Fruit fly (Drosophila melanogaster) whole organism, embryonic: ENCODE results near the gene foxo.

Experiments used
- Atf-2 ChIP-seq: fragments of 200-800 bp; sonication (Bioruptor generic); optimal IDR thresholded peaks from 2 replicates; lab custom pipeline; 2016; ENCODE audit warnings: missing biosample characterization, missing genetic modification characterization
- Blimp-1 ChIP-seq: fragments of 200-800 bp; sonication (Bioruptor generic); optimal IDR thresholded peaks from 3 replicates; lab custom pipeline; 2018; ENCODE audit warnings: missing biosample characterization, missing genetic modification characterization, mild to moderate bottlenecking, moderate library complexity, missing genetic modification reagents
- CG12155 ChIP-seq: fragments of 200-800 bp; sonication (Bioruptor generic); optimal IDR thresholded peaks from 3 replicates; lab custom pipeline; 2016; ENCODE audit warnings: missing biosample characterization, missing genetic modification characterization
- CG12391 ChIP-seq: fragments of 200-800 bp; sonication (Bioruptor generic); optimal IDR thresholded peaks from 3 replicates; lab custom pipeline; 2018; ENCODE audit warnings: missing biosample characterization, mild to moderate bottlenecking, missing genetic modification characterization, moderate library complexity
- CG13775 ChIP-seq: fragments of 200-800 bp; sonication (Bioruptor generic); optimal IDR thresholded peaks from 3 replicates; lab custom pipeline; 2017; ENCODE audit warnings: missing biosample characterization, mild to moderate bottlenecking, missing genetic modification characterization
- CG14014 ChIP-seq: fragments of 200-800 bp; sonication (Bioruptor generic); IDR thresholded peaks from 2 replicates; pipeline ENCODE4 v1.3.6; 2022; ENCODE audit warnings: missing biosample characterization, missing genetic modification characterization
- CG1529 ChIP-seq: fragments of 200-800 bp; sonication (Bioruptor generic); optimal IDR thresholded peaks from 3 replicates; lab custom pipeline; 2018; ENCODE audit warnings: missing biosample characterization, missing genetic modification characterization
- CG16813 ChIP-seq: fragments of 200-800 bp; sonication (Bioruptor generic); IDR thresholded peaks from 3 replicates; pipeline ENCODE4 v1.3.6; 2022; ENCODE audit warnings: missing biosample characterization, missing genetic modification characterization; ENCODE audit not compliant: partially characterized antibody
- CG17359 ChIP-seq: fragments of 200-800 bp; sonication (Bioruptor generic); optimal IDR thresholded peaks from 3 replicates; lab custom pipeline; 2018; ENCODE audit warnings: missing biosample characterization, mild to moderate bottlenecking, missing genetic modification characterization, moderate library complexity
- CG17802 ChIP-seq: fragments of 200-800 bp; sonication (Bioruptor generic); optimal IDR thresholded peaks from 2 replicates; lab custom pipeline; 2018; ENCODE audit warnings: missing biosample characterization, mild to moderate bottlenecking, missing genetic modification characterization, moderate library complexity
- CG18619 ChIP-seq: fragments of 200-800 bp; sonication (Bioruptor generic); optimal IDR thresholded peaks from 3 replicates; lab custom pipeline; 2017; ENCODE audit warnings: missing biosample characterization, mild to moderate bottlenecking, missing genetic modification characterization
- CG2199 ChIP-seq: fragments of 200-800 bp; sonication (Bioruptor generic); IDR thresholded peaks from 3 replicates; pipeline ENCODE4 v1.3.6; 2022; ENCODE audit warnings: missing biosample characterization, missing genetic modification characterization
- CG3838 ChIP-seq: fragments of 200-800 bp; sonication (Bioruptor generic); optimal IDR thresholded peaks from 3 replicates; lab custom pipeline; 2016; ENCODE audit warnings: missing biosample characterization, missing genetic modification characterization
- CG6765 ChIP-seq: fragments of 200-800 bp; sonication (Bioruptor generic); optimal IDR thresholded peaks from 3 replicates; lab custom pipeline; 2017; ENCODE audit warnings: missing biosample characterization, mild to moderate bottlenecking, missing genetic modification characterization
- CG7745 ChIP-seq: fragments of 200-800 bp; sonication (Bioruptor generic); optimal IDR thresholded peaks from 2 replicates; lab custom pipeline; 2018; ENCODE audit warnings: missing biosample characterization, mild to moderate bottlenecking, missing genetic modification characterization, moderate library complexity
- CG7987 ChIP-seq: fragments of 200-800 bp; sonication (Bioruptor generic); optimal IDR thresholded peaks from 2 replicates; lab custom pipeline; 2018; ENCODE audit warnings: missing biosample characterization, mild to moderate bottlenecking, missing genetic modification characterization, moderate library complexity
- CG8089 ChIP-seq: fragments of 200-800 bp; sonication (Bioruptor generic); optimal IDR thresholded peaks from 3 replicates; lab custom pipeline; 2016; ENCODE audit warnings: missing biosample characterization, missing genetic modification characterization
- CG9797 ChIP-seq: fragments of 200-800 bp; sonication (Bioruptor generic); optimal IDR thresholded peaks from 3 replicates; lab custom pipeline; 2018; ENCODE audit warnings: missing biosample characterization, mild to moderate bottlenecking, missing genetic modification characterization
- Chrac-16 ChIP-seq: fragments of 200-800 bp; sonication (Bioruptor generic); optimal IDR thresholded peaks from 3 replicates; lab custom pipeline; 2016; ENCODE audit warnings: missing biosample characterization, missing genetic modification characterization
- D19A ChIP-seq: fragments of 200-800 bp; optimal IDR thresholded peaks from 3 replicates; lab custom pipeline; 2019; ENCODE audit warnings: missing biosample characterization, mild to moderate bottlenecking, missing genetic modification characterization, moderate library complexity
- D19B ChIP-seq: fragments of 200-800 bp; sonication (Bioruptor generic); optimal IDR thresholded peaks from 2 replicates; lab custom pipeline; 2017; ENCODE audit warnings: missing biosample characterization, mild to moderate bottlenecking, missing genetic modification characterization
- Elba2 ChIP-seq: fragments of 200-800 bp; sonication (Bioruptor generic); optimal IDR thresholded peaks from 3 replicates; lab custom pipeline; 2016; ENCODE audit warnings: missing biosample characterization, missing genetic modification characterization
- Gsc ChIP-seq: fragments of 200-800 bp; sonication (Bioruptor generic); IDR thresholded peaks from 2 replicates; pipeline ENCODE4 v1.3.6; 2022; ENCODE audit warnings: missing biosample characterization, missing genetic modification characterization
- Gug ChIP-seq: fragments of 200-800 bp; sonication (Bioruptor generic); IDR thresholded peaks from 4 replicates; pipeline ENCODE4 v1.3.6; 2022; ENCODE audit warnings: missing biosample characterization, missing genetic modification characterization
- HmgD ChIP-seq: fragments of 200-800 bp; sonication (Bioruptor generic); optimal IDR thresholded peaks from 3 replicates; lab custom pipeline; 2016; ENCODE audit warnings: missing biosample characterization, missing genetic modification characterization
- Hr78 ChIP-seq, 2 experiments: fragments of 200-800 bp in 1 of 2; fragments of >200 bp in 1 of 2; sonication (Bioruptor generic) in 1 of 2; optimal IDR thresholded peaks; 2 replicates each; lab custom pipeline; 2017 to 2019; ENCODE audit warnings: missing biosample characterization in 2 of 2, missing genetic modification characterization in 2 of 2, mild to moderate bottlenecking in 1 of 2, moderate library complexity in 1 of 2
- MBD-R2 ChIP-seq: fragments of 200-800 bp; sonication (Bioruptor generic); IDR thresholded peaks from 2 replicates; pipeline ENCODE4 v1.3.6; 2022; ENCODE audit warnings: missing biosample characterization, missing genetic modification characterization
- NC2β ChIP-seq: fragments of 200-800 bp; sonication (Bioruptor generic); optimal IDR thresholded peaks from 2 replicates; lab custom pipeline; 2016; ENCODE audit warnings: missing biosample characterization, missing genetic modification characterization
- Tbp ChIP-seq: fragments of >200 bp; optimal IDR thresholded peaks from 2 replicates; lab custom pipeline; 2018; ENCODE audit warnings: missing biosample characterization, missing genetic modification characterization
- Trl ChIP-seq, 3 experiments: fragments of >200 bp in 2 of 3; fragments of 200-800 bp in 1 of 3; sonication (Bioruptor generic) in 1 of 3; optimal IDR thresholded peaks; 2 replicates in 1 of 3; 3 replicates in 2 of 3; lab custom pipeline; 2016 to 2017; ENCODE audit warnings: missing biosample characterization in 1 of 3, missing genetic modification characterization in 1 of 3
- Xrp1 ChIP-seq: fragments of 200-800 bp; sonication (Bioruptor generic); IDR thresholded peaks from 2 replicates; pipeline ENCODE4 v1.3.6; 2022; ENCODE audit warnings: missing biosample characterization, missing genetic modification characterization
- YL-1 ChIP-seq: fragments of 200-800 bp; sonication (Bioruptor generic); optimal IDR thresholded peaks from 3 replicates; lab custom pipeline; 2017; ENCODE audit warnings: missing biosample characterization, mild to moderate bottlenecking, missing genetic modification characterization
- br ChIP-seq: fragments of >200 bp; optimal IDR thresholded peaks from 2 replicates; lab custom pipeline; 2017
- bsh ChIP-seq, 2 experiments: fragments of 200-800 bp; sonication (Bioruptor generic); optimal IDR thresholded peaks; 2 replicates each; lab custom pipeline; 2017 to 2018; ENCODE audit warnings: mild to moderate bottlenecking in 2 of 2, missing biosample characterization in 2 of 2, missing genetic modification characterization in 2 of 2, moderate library complexity in 1 of 2
- chinmo ChIP-seq: fragments of 200-800 bp; sonication (Bioruptor generic); IDR thresholded peaks from 4 replicates; pipeline ENCODE4 v1.3.6; 2022; ENCODE audit warnings: missing biosample characterization, missing genetic modification characterization; ENCODE audit not compliant: partially characterized antibody
- dan ChIP-seq: fragments of 200-800 bp; sonication (Bioruptor generic); IDR thresholded peaks from 2 replicates; pipeline ENCODE4 v1.3.6; 2022; ENCODE audit warnings: missing biosample characterization, missing genetic modification characterization
- dm ChIP-seq: fragments of 200-800 bp; sonication (Bioruptor generic); optimal IDR thresholded peaks from 3 replicates; lab custom pipeline; 2016; ENCODE audit warnings: missing biosample characterization, missing genetic modification characterization
- gcm2 ChIP-seq: fragments of 200-800 bp; sonication (Bioruptor generic); optimal IDR thresholded peaks from 2 replicates; lab custom pipeline; 2016; ENCODE audit warnings: missing biosample characterization, missing genetic modification characterization
- hbn ChIP-seq: fragments of 200-800 bp; sonication (Bioruptor generic); IDR thresholded peaks from 2 replicates; pipeline ENCODE4 v1.3.6; 2022; ENCODE audit warnings: missing biosample characterization, missing genetic modification characterization; ENCODE audit not compliant: partially characterized antibody
- hkb ChIP-seq, 2 experiments: fragments of 200-800 bp in 1 of 2; fragments of >200 bp in 1 of 2; sonication (Bioruptor generic) in 1 of 2; IDR thresholded peaks in 1 of 2; optimal IDR thresholded peaks in 1 of 2; 2 replicates each; pipeline versions ENCODE4 v1.3.6 to Lab custom; 2017 to 2022; ENCODE audit warnings: missing biosample characterization in 1 of 2, missing genetic modification characterization in 1 of 2
- klu ChIP-seq: fragments of 200-800 bp; sonication (Bioruptor generic); IDR thresholded peaks from 2 replicates; pipeline ENCODE4 v1.3.6; 2022; ENCODE audit warnings: missing biosample characterization, missing genetic modification characterization
- maf-S ChIP-seq: fragments of 200-800 bp; sonication (Bioruptor generic); optimal IDR thresholded peaks from 2 replicates; lab custom pipeline; 2016; ENCODE audit warnings: missing biosample characterization, missing genetic modification characterization
- pho ChIP-seq: fragments of 200-800 bp; sonication (Bioruptor generic); optimal IDR thresholded peaks from 2 replicates; lab custom pipeline; 2016; ENCODE audit warnings: missing biosample characterization, missing genetic modification characterization
- ro ChIP-seq: fragments of 200-800 bp; sonication (Bioruptor generic); IDR thresholded peaks from 2 replicates; pipeline ENCODE4 v1.3.6; 2022; ENCODE audit warnings: missing biosample characterization, missing genetic modification characterization
- run ChIP-seq: fragments of 200-800 bp; sonication (Bioruptor generic); optimal IDR thresholded peaks from 3 replicates; lab custom pipeline; 2018; ENCODE audit warnings: missing biosample characterization, mild to moderate bottlenecking, missing genetic modification characterization
- sens ChIP-seq: fragments of 200-800 bp; sonication (Bioruptor generic); peaks from one replicate; lab custom pipeline; 2016; ENCODE audit warnings: missing biosample characterization, missing genetic modification characterization
- sr ChIP-seq: fragments of 200-800 bp; sonication (Bioruptor generic); IDR thresholded peaks from 3 replicates; pipeline ENCODE4 v1.3.6; 2022; ENCODE audit warnings: missing biosample characterization, missing genetic modification characterization
- tin ChIP-seq: fragments of 200-800 bp; sonication (Bioruptor generic); optimal IDR thresholded peaks from 3 replicates; lab custom pipeline; 2016; ENCODE audit warnings: missing biosample characterization, missing genetic modification characterization
- tll ChIP-seq, 2 experiments: fragments of 200-800 bp in 1 of 2; fragments of >200 bp in 1 of 2; sonication (Bioruptor generic) in 1 of 2; optimal IDR thresholded peaks; 2 replicates each; lab custom pipeline; 2017 to 2019; ENCODE audit warnings: missing biosample characterization in 2 of 2, missing genetic modification characterization in 2 of 2, mild to moderate bottlenecking in 1 of 2, moderate library complexity in 1 of 2
- twi ChIP-seq: fragments of 200-800 bp; optimal IDR thresholded peaks from 2 replicates; lab custom pipeline; 2019; ENCODE audit warnings: missing biosample characterization, mild to moderate bottlenecking, missing genetic modification characterization, moderate library complexity

foxo gene

dm6 chr3R:14024919-14025387 lies 31.8 kb upstream of the foxo start (continued):
- TF ChIP-seq Hr78 (GFP tag; optimal IDR thresholded peaks at IDR 0.05; lab: Kevin White, UChicago): peak in 1 of 2 experiments; percentile 99
- peak; percentile 73 for TF ChIP-seq twi (tag; lab: Kevin White, UChicago)
- no peak for TF ChIP-seq hkb (optimal IDR thresholded peaks at IDR 0.05; lab: Kevin White, UChicago)
- TF ChIP-seq hkb (GFP tag; IDR thresholded peaks at IDR 0.05; lab: Robert Waterston, UW): no peak; the same call in 1 of the 2 replicates
- TF ChIP-seq Gsc: no peak
- peak; percentile 0 for TF ChIP-seq CG7987
- no peak for TF ChIP-seq HmgD (GFP tag; lab: Kevin White, UChicago)
- no peak for TF ChIP-seq maf-S
- TF ChIP-seq CG2199 (GFP tag; lab: Robert Waterston, UW): peak; percentile 77; the same call in 1 of the 3 replicates
- TF ChIP-seq chinmo: peak; percentile 98
- TF ChIP-seq CG17802 (tag; lab: Kevin White, UChicago): peak; percentile 29
- no peak for TF ChIP-seq ro
- peak; percentile 17; the same call in 1 of the 3 replicates for TF ChIP-seq CG16813 (GFP tag; lab: Robert Waterston, UW)
- no peak for TF ChIP-seq dan (GFP tag; lab: Robert Waterston, UW)
- TF ChIP-seq br (lab: Kevin White, UChicago): no peak
- TF ChIP-seq CG12391 (tag; lab: Kevin White, UChicago): peak; percentile 51
- peak; percentile 1 for TF ChIP-seq NC2β (GFP tag; lab: Kevin White, UChicago)
- TF ChIP-seq MBD-R2: 0 out of 2 replicates have a peak, but pooled peaks have one; percentile 10
- TF ChIP-seq CG17359 (tag; lab: Kevin White, UChicago): peak; percentile 33
- TF ChIP-seq D19B (GFP tag; lab: Kevin White, UChicago): peak; percentile 17
- peak; percentile 35 to 70 for TF ChIP-seq Trl (optimal IDR thresholded peaks at IDR 0.05; lab: Kevin White, UChicago)
- no peak for TF ChIP-seq Trl (GFP tag; optimal IDR thresholded peaks at IDR 0.05; lab: Kevin White, UChicago)
- TF ChIP-seq CG6765: peak; percentile 31
- no peak for TF ChIP-seq klu (GFP tag; lab: Robert Waterston, UW)
- no peak for TF ChIP-seq tin
- no peak for TF ChIP-seq gcm2 (GFP tag; lab: Kevin White, UChicago)
- TF ChIP-seq hbn: no peak
- TF ChIP-seq CG18619 (GFP tag; lab: Kevin White, UChicago): peak; percentile 21
- TF ChIP-seq CG7745 (tag; lab: Kevin White, UChicago): no peak
- no peak for TF ChIP-seq YL-1
- TF ChIP-seq Atf-2: no peak
- no peak for TF ChIP-seq Elba2
- TF ChIP-seq pho (GFP tag; lab: Kevin White, UChicago): no peak
- peak; percentile 60 for TF ChIP-seq sens
- no peak for TF ChIP-seq Gug
- no peak for TF ChIP-seq tll (GFP tag; optimal IDR thresholded peaks at IDR 0.05; lab: Kevin White, UChicago)
- 0 out of 2 replicates have a peak, but pooled peaks have one; percentile 11 for TF ChIP-seq Xrp1
- TF ChIP-seq D19A (tag; lab: Kevin White, UChicago): no peak
- TF ChIP-seq run (tag; lab: Kevin White, UChicago): peak; percentile 27
- peak; percentile 38 for TF ChIP-seq CG12155 (GFP tag; lab: Kevin White, UChicago)
- TF ChIP-seq Blimp-1: peak; percentile 84
- no peak for TF ChIP-seq Tbp
- TF ChIP-seq CG13775: no peak
- TF ChIP-seq CG3838: no peak
- peak; percentile 47; the same call in 1 of the 2 replicates for TF ChIP-seq CG14014 (GFP tag; lab: Robert Waterston, UW)
- TF ChIP-seq dm: peak; percentile 30
- no peak for TF ChIP-seq CG1529
- no peak for TF ChIP-seq CG8089 (GFP tag; lab: Kevin White, UChicago)
- TF ChIP-seq CG9797: no peak
- no peak for TF ChIP-seq sr (GFP tag; lab: Robert Waterston, UW)
- TF ChIP-seq Chrac-16: no peak
- TF ChIP-seq bsh (GFP tag; optimal IDR thresholded peaks at IDR 0.05; lab: Kevin White, UChicago): peak; percentile 12 to 28
